Fruit fly (Drosophila melanogaster) whole organism, wandering third instar larva: ENCODE measurements around the gene CG18586.
A peak's percentile ranks its signal among the peaks of the same experiment; 100 is the strongest.

Source experiments
- Abd-B ChIP-seq: fragments of >200 bp; optimal IDR thresholded peaks from 2 replicates; lab custom pipeline; 2017; ENCODE audit warnings: missing biosample characterization, missing genetic modification characterization
- CG32264 ChIP-seq: fragments of 200-800 bp; sonication (Bioruptor generic); optimal IDR thresholded peaks from 2 replicates; lab custom pipeline; 2016; ENCODE audit warnings: missing biosample characterization, missing genetic modification characterization
- CG9705 ChIP-seq: fragments of 200-800 bp; sonication (Bioruptor generic); optimal IDR thresholded peaks from 2 replicates; lab custom pipeline; 2018; ENCODE audit warnings: missing biosample characterization, mild to moderate bottlenecking, missing genetic modification characterization
- CrebA ChIP-seq: fragments of 200-800 bp; sonication (Bioruptor generic); optimal IDR thresholded peaks from 2 replicates; lab custom pipeline; 2016; ENCODE audit warnings: missing biosample characterization, mild to moderate bottlenecking, missing genetic modification characterization, borderline replicate concordance
- Dfd ChIP-seq: fragments of >200 bp; optimal IDR thresholded peaks from 2 replicates; lab custom pipeline; 2017; ENCODE audit warnings: missing biosample characterization, missing genetic modification characterization
- Dif ChIP-seq: fragments of 200-275, 200-300 bp; sonication (Bioruptor generic); optimal IDR thresholded peaks from 2 replicates; lab custom pipeline; 2018; ENCODE audit warnings: missing biosample characterization, missing genetic modification characterization; ENCODE audit not compliant: partially characterized antibody
- GATAd ChIP-seq: sonication (Bioruptor generic); optimal IDR thresholded peaks from 2 replicates; lab custom pipeline; 2016; ENCODE audit warnings: missing biosample characterization, missing genetic modification characterization
- HLH106 ChIP-seq: fragments of 200-800 bp; optimal IDR thresholded peaks from 3 replicates; lab custom pipeline; 2019; ENCODE audit warnings: missing biosample characterization, mild to moderate bottlenecking, missing genetic modification characterization, moderate library complexity
- Hnf4 ChIP-seq: fragments of 200-800 bp; sonication (Bioruptor generic); optimal IDR thresholded peaks from 2 replicates; lab custom pipeline; 2016; ENCODE audit warnings: missing biosample characterization, mild to moderate bottlenecking, missing genetic modification characterization
- Hr78 ChIP-seq: fragments of >200 bp; optimal IDR thresholded peaks from 2 replicates; lab custom pipeline; 2017; ENCODE audit warnings: missing biosample characterization, missing genetic modification characterization
- Hr83 ChIP-seq: fragments of 200-300 bp; sonication (Bioruptor generic); optimal IDR thresholded peaks from 2 replicates; lab custom pipeline; 2016; ENCODE audit warnings: missing biosample characterization, mild to moderate bottlenecking, missing genetic modification characterization, moderate library complexity; ENCODE audit not compliant: poor library complexity, severe bottlenecking
- Jra ChIP-seq: sonication (Bioruptor generic); optimal IDR thresholded peaks from 2 replicates; lab custom pipeline; 2016; ENCODE audit warnings: missing biosample characterization, missing genetic modification characterization
- Mio ChIP-seq: sonication (Bioruptor generic); optimal IDR thresholded peaks from 2 replicates; lab custom pipeline; 2016; ENCODE audit warnings: missing biosample characterization, missing genetic modification characterization
- Myc ChIP-seq: fragments of >200 bp; optimal IDR thresholded peaks from 2 replicates; lab custom pipeline; 2017
- N ChIP-seq: fragments of >200 bp; optimal IDR thresholded peaks from 2 replicates; lab custom pipeline; 2018; ENCODE audit warnings: missing biosample characterization, missing external identifiers, missing genetic modification characterization
- OdsH ChIP-seq: fragments of 200-800 bp; sonication (Bioruptor generic); optimal IDR thresholded peaks from 2 replicates; lab custom pipeline; 2016; ENCODE audit warnings: missing biosample characterization, mild to moderate bottlenecking, missing genetic modification characterization
- Rel ChIP-seq, 2 experiments: fragments of 200-800 bp; sonication (Bioruptor generic) in 1 of 2; optimal IDR thresholded peaks; 2 replicates in 1 of 2; 3 replicates in 1 of 2; lab custom pipeline; 2016 to 2019; ENCODE audit warnings: mild to moderate bottlenecking in 2 of 2, missing biosample characterization in 2 of 2, missing genetic modification characterization in 2 of 2, moderate library complexity in 1 of 2
- Sp1 ChIP-seq: fragments of 200-800 bp; sonication (Bioruptor generic); optimal IDR thresholded peaks from 3 replicates; lab custom pipeline; 2019; ENCODE audit warnings: missing biosample characterization, mild to moderate bottlenecking, missing genetic modification characterization, moderate library complexity
- Vsx2 ChIP-seq: fragments of 200-300, 225-300 bp; sonication (Bioruptor generic); optimal IDR thresholded peaks from 2 replicates; lab custom pipeline; 2018; ENCODE audit warnings: missing biosample characterization, missing genetic modification characterization; ENCODE audit not compliant: partially characterized antibody
- br ChIP-seq: fragments of 200-800 bp; sonication (Bioruptor generic); optimal IDR thresholded peaks from 2 replicates; lab custom pipeline; 2016; ENCODE audit warnings: missing biosample characterization, missing genetic modification characterization
- brk ChIP-seq: fragments of 200-800 bp; sonication (Bioruptor generic); optimal IDR thresholded peaks from 2 replicates; lab custom pipeline; 2016; ENCODE audit warnings: missing biosample characterization, mild to moderate bottlenecking, missing genetic modification characterization
- dl ChIP-seq, 2 experiments: fragments of 175-275, 200-275 bp in 1 of 2; fragments of 200-275 bp in 1 of 2; sonication (Bioruptor generic); optimal IDR thresholded peaks; lab custom pipeline; 2018; ENCODE audit warnings: mild to moderate bottlenecking in 2 of 2, missing biosample characterization in 2 of 2, missing genetic modification characterization in 2 of 2, moderate library complexity in 2 of 2; ENCODE audit not compliant: partially characterized antibody in 2 of 2, insufficient read depth in 1 of 2
- dmrt93B ChIP-seq: fragments of 200-800 bp; sonication (Bioruptor generic); optimal IDR thresholded peaks from 2 replicates; lab custom pipeline; 2018; ENCODE audit warnings: missing biosample characterization, mild to moderate bottlenecking, missing genetic modification characterization
- dsf ChIP-seq: sonication (Bioruptor generic); optimal IDR thresholded peaks from 2 replicates; lab custom pipeline; 2016; ENCODE audit warnings: missing biosample characterization, missing genetic modification characterization, borderline replicate concordance
- ey ChIP-seq: fragments of 200-800 bp; sonication (Bioruptor generic); optimal IDR thresholded peaks from 2 replicates; lab custom pipeline; 2016; ENCODE audit warnings: missing biosample characterization, missing genetic modification characterization
- foxo ChIP-seq, 2 experiments: fragments of 200-800 bp; sonication (Bioruptor generic); optimal IDR thresholded peaks; 2 replicates in 1 of 2; 3 replicates in 1 of 2; lab custom pipeline; 2016 to 2017; ENCODE audit warnings: missing biosample characterization in 2 of 2, missing genetic modification characterization in 2 of 2
- fru ChIP-seq: fragments of 200-800 bp; sonication (Bioruptor generic); optimal IDR thresholded peaks from 3 replicates; lab custom pipeline; 2016; ENCODE audit warnings: missing biosample characterization, mild to moderate bottlenecking, missing genetic modification characterization
- h ChIP-seq: fragments of 200-800 bp; sonication (Bioruptor generic); optimal IDR thresholded peaks from 3 replicates; lab custom pipeline; 2016; ENCODE audit warnings: missing biosample characterization, mild to moderate bottlenecking, missing genetic modification characterization
- jim ChIP-seq: fragments of 175-275, 200-325 bp; sonication (Bioruptor generic); optimal IDR thresholded peaks from 2 replicates; lab custom pipeline; 2016; ENCODE audit warnings: missing biosample characterization, mild to moderate bottlenecking, missing genetic modification characterization
- lola ChIP-seq: fragments of >200 bp; optimal IDR thresholded peaks from 2 replicates; lab custom pipeline; 2017; ENCODE audit warnings: missing biosample characterization, missing genetic modification characterization
- pan ChIP-seq: fragments of >200 bp; optimal IDR thresholded peaks from 2 replicates; lab custom pipeline; 2017
- psq ChIP-seq: fragments of 200-800 bp; sonication (Bioruptor generic); optimal IDR thresholded peaks from 3 replicates; lab custom pipeline; 2017; ENCODE audit warnings: missing biosample characterization, mild to moderate bottlenecking, missing genetic modification characterization, moderate library complexity
- rgr ChIP-seq: fragments of 200-800 bp; sonication (Bioruptor generic); optimal IDR thresholded peaks from 3 replicates; lab custom pipeline; 2016; ENCODE audit warnings: missing biosample characterization, mild to moderate bottlenecking, missing genetic modification characterization
- sage ChIP-seq: fragments of 200-800 bp; sonication (Bioruptor generic); optimal IDR thresholded peaks from 2 replicates; lab custom pipeline; 2016; ENCODE audit warnings: missing biosample characterization, mild to moderate bottlenecking, missing genetic modification characterization
- sv ChIP-seq: fragments of 200-800 bp; sonication (Bioruptor generic); optimal IDR thresholded peaks from 3 replicates; lab custom pipeline; 2016; ENCODE audit warnings: missing biosample characterization, missing genetic modification characterization
- tai ChIP-seq: sonication (Bioruptor generic); optimal IDR thresholded peaks from 2 replicates; lab custom pipeline; 2016; ENCODE audit warnings: missing biosample characterization, missing genetic modification characterization
- usp ChIP-seq: fragments of >200 bp; optimal IDR thresholded peaks from 2 replicates; lab custom pipeline; 2017; ENCODE audit warnings: missing biosample characterization, missing genetic modification characterization
- woc ChIP-seq: sonication (Bioruptor generic); optimal IDR thresholded peaks from 2 replicates; lab custom pipeline; 2016; ENCODE audit warnings: missing biosample characterization, mild to moderate bottlenecking, missing genetic modification characterization

The CG18586 gene

dm6 chr3L:5862994-5863393, 10.1 kb upstream of the CG18586 start:
- TF ChIP-seq pan (no peak), Vsx2 (no peak), dl (GFP tag; optimal IDR thresholded peaks at IDR 0.05; lab: Kevin White, UChicago; ENCODE audit: insufficient read depth in 1 of 2, partially characterized antibody in 2 of 2) (no peak), psq (GFP tag; lab: Kevin White, UChicago) (peak; percentile 45), dmrt93B (peak; percentile 66), Myc (lab: Kevin White, UChicago) (no peak), Hnf4 (peak; percentile 30), brk (no peak), Sp1 (GFP tag; lab: Kevin White, UChicago) (peak; percentile 74), HLH106 (tag; lab: Kevin White, UChicago) (peak; percentile 74), Hr78 (GFP tag; lab: Kevin White, UChicago) (no peak), foxo (GFP tag; optimal IDR thresholded peaks at IDR 0.05; lab: Kevin White, UChicago) (peak in 1 of 2 experiments; percentile 83), Mio (no peak), tai (GFP tag; lab: Kevin White, UChicago) (no peak), lola (GFP tag; lab: Kevin White, UChicago) (no peak), Dfd (GFP tag; lab: Kevin White, UChicago) (no peak), fru (peak; percentile 80), Abd-B (no peak), sage (GFP tag; lab: Kevin White, UChicago) (peak; percentile 35), CG32264 (peak; percentile 28), Rel (GFP tag; optimal IDR thresholded peaks at IDR 0.05; lab: Kevin White, UChicago) (no peak), Rel (tag; optimal IDR thresholded peaks at IDR 0.05; lab: Kevin White, UChicago) (no peak), N (GFP tag; lab: Kevin White, UChicago) (no peak), OdsH (GFP tag; lab: Kevin White, UChicago) (peak; percentile 69), rgr (GFP tag; lab: Kevin White, UChicago) (peak; percentile 65), sv (GFP tag; lab: Kevin White, UChicago) (no peak), ey (GFP tag; lab: Kevin White, UChicago) (peak; percentile 72), Hr83 (GFP tag; lab: Kevin White, UChicago) (no peak), h (GFP tag; lab: Kevin White, UChicago) (peak; percentile 72), br (peak; percentile 65), Jra (GFP tag; lab: Kevin White, UChicago) (no peak), CG9705 (GFP tag; lab: Kevin White, UChicago) (peak; percentile 52), woc (GFP tag; lab: Kevin White, UChicago) (peak; percentile 57), Dif (GFP tag; lab: Kevin White, UChicago) (no peak), jim (no peak), dsf (no peak), CrebA (GFP tag; lab: Kevin White, UChicago) (no peak), GATAd (GFP tag; lab: Kevin White, UChicago) (no peak), usp (GFP tag; lab: Kevin White, UChicago) (no peak)

dm6 chr3L:5863868-5864413, 9.2 kb upstream of the CG18586 start:
- TF ChIP-seq Rel (GFP tag; optimal IDR thresholded peaks at IDR 0.05; lab: Kevin White, UChicago): no peak
- TF ChIP-seq Rel (tag; optimal IDR thresholded peaks at IDR 0.05; lab: Kevin White, UChicago): no peak
- peak; percentile 40 for TF ChIP-seq ey (GFP tag; lab: Kevin White, UChicago)
- TF ChIP-seq OdsH (GFP tag; lab: Kevin White, UChicago): peak; percentile 38
- no peak for TF ChIP-seq brk
- peak in 1 of 2 experiments; percentile 46 for TF ChIP-seq foxo (GFP tag; optimal IDR thresholded peaks at IDR 0.05; lab: Kevin White, UChicago)
- TF ChIP-seq psq (GFP tag; lab: Kevin White, UChicago): peak; percentile 14
- TF ChIP-seq Hnf4: peak; percentile 29
- TF ChIP-seq rgr (GFP tag; lab: Kevin White, UChicago): peak; percentile 38
- peak; percentile 15 for TF ChIP-seq HLH106 (tag; lab: Kevin White, UChicago)
- no peak for TF ChIP-seq GATAd (GFP tag; lab: Kevin White, UChicago)
- no peak for TF ChIP-seq Abd-B
- peak; percentile 54 for TF ChIP-seq fru
- peak; percentile 61 for TF ChIP-seq Sp1 (GFP tag; lab: Kevin White, UChicago)
- peak; percentile 26 for TF ChIP-seq woc (GFP tag; lab: Kevin White, UChicago)
- no peak for TF ChIP-seq Dfd (GFP tag; lab: Kevin White, UChicago)
- peak; percentile 63 for TF ChIP-seq h (GFP tag; lab: Kevin White, UChicago)
- TF ChIP-seq sv (GFP tag; lab: Kevin White, UChicago): no peak
- TF ChIP-seq Jra (GFP tag; lab: Kevin White, UChicago): no peak
- peak; percentile 34 for TF ChIP-seq br
- TF ChIP-seq CrebA (GFP tag; lab: Kevin White, UChicago): no peak
